Fruit fly (Drosophila melanogaster): ENCODE measurements around the gene Cpr35B.

Cpr35B gene

DNA sequence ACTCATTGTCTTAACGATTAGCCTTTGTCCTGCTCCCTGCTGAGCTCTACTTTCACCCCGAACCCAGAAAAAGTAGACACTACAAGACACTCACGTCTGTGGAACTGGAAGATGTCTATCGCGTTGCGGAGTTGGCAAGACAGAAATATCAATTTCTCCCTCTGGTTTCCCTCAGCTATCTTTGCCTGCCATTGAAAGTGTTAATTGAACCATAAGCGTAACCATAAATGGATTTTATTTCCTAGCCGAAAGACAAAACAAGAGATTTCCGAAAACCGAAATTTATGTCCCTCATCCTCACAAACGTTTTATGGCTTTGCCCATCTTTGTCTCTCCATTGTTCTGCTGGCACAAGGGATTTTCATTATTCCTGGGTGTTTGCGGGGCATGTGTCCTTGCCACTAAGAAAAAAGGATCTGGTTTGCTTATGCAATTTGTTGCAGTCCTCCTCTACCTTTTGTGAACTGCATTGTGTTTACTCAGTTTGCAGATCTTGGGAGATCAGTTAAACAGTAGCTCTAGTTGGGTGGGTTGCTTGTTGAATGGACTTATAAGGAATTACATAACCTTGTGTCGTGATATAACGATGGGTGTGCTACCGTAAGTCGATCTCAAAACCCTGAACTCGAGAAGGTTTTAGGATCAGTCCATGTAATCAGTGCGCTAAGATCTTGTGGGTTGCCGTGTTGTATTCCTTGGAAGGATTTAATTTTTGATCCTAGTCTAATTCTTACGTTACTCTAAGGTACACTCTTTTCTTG, 11.1 kb upstream of the Cpr35B start:
- TF ChIP-seq CTCF (optimal IDR thresholded peaks at IDR 0.05) (no peak), CG8478 (optimal IDR thresholded peaks at IDR 0.05) (no peak)

dm6 chr2L:14434475-14434874, 9.5 kb upstream of the Cpr35B start:
- TF ChIP-seq CTCF (optimal IDR thresholded peaks at IDR 0.05) (no peak), CG8478 (optimal IDR thresholded peaks at IDR 0.05) (no peak)

- no peak for TF ChIP-seq CG8478 (optimal IDR thresholded peaks at IDR 0.05)
- TF ChIP-seq CTCF (optimal IDR thresholded peaks at IDR 0.05), result no peak
Measured at dm6 chr2L:14432410-14433340, 7.7 kb upstream of the Cpr35B start.

DNA sequence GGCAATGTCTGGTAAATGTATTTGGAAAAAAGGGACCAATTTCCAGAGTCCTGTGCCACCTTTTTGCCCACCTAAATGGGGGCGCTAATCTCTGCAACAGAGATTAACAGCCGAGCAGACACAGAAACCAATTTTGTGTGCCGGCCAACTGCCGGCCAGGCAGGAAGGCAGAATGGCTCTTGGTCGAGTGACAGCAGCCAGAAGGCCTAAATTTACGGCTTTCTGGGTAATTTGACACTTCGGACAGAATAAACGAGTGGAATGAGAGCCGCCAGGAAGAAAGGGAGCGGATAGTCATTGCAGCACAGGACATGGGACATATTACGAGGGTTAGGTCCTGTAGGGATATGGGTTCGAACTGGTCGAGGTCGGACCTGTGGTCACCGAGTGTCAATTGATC, 6.4 kb upstream of the Cpr35B start:
- TF ChIP-seq CG8478 (optimal IDR thresholded peaks at IDR 0.05) (no peak), CTCF (optimal IDR thresholded peaks at IDR 0.05) (no peak)

dm6 chr2L:14430138-14430815, 5.3 kb upstream of the Cpr35B start:
- TF ChIP-seq CG8478 (optimal IDR thresholded peaks at IDR 0.05) (no peak), CTCF (optimal IDR thresholded peaks at IDR 0.05) (no peak)

dm6 chr2L:14422029-14422831, 2.8 kb downstream of the Cpr35B start:
- no peak for TF ChIP-seq CG8478 (optimal IDR thresholded peaks at IDR 0.05)
- no peak for TF ChIP-seq CTCF (optimal IDR thresholded peaks at IDR 0.05)

- TF ChIP-seq CTCF (optimal IDR thresholded peaks at IDR 0.05), result no peak
- no peak for TF ChIP-seq CG8478 (optimal IDR thresholded peaks at IDR 0.05)
Measured at dm6 chr2L:14417231-14417630, 7.8 kb downstream of the Cpr35B start, which contains the start of gene Pburs. Pburs (minus strand) TSS chr2L:14417331.

dm6 chr2L:14414291-14414893, 10.6 kb downstream of the Cpr35B start:
- TF ChIP-seq CTCF (optimal IDR thresholded peaks at IDR 0.05) (no peak), CG8478 (optimal IDR thresholded peaks at IDR 0.05) (no peak)

dm6 chr2L:14413408-14413807, 11.6 kb downstream of the Cpr35B start:
- no peak for TF ChIP-seq CG8478 (optimal IDR thresholded peaks at IDR 0.05)
- TF ChIP-seq CTCF (optimal IDR thresholded peaks at IDR 0.05), result no peak

DNA sequence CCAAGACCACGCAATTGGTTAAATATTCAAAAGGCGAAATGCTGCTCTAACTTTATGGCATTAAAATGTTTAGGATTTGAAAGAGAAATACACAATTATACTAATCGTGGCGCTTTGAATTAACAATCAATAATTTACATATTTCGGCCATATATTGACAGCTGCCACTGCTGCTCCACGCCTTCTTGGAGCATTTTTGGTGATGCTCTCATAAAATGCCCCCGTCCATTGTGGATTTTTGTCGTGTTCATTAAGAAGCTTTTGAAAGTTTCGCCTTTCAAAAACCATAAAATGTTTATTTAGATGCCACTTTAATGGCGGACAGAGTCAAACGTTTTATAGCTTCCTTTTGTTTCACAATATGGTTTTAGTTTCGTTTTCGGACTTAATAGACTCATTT, 13.9 kb downstream of the Cpr35B start:
- no peak for TF ChIP-seq CG8478 (optimal IDR thresholded peaks at IDR 0.05)
- no peak for TF ChIP-seq CTCF (optimal IDR thresholded peaks at IDR 0.05)

DNA sequence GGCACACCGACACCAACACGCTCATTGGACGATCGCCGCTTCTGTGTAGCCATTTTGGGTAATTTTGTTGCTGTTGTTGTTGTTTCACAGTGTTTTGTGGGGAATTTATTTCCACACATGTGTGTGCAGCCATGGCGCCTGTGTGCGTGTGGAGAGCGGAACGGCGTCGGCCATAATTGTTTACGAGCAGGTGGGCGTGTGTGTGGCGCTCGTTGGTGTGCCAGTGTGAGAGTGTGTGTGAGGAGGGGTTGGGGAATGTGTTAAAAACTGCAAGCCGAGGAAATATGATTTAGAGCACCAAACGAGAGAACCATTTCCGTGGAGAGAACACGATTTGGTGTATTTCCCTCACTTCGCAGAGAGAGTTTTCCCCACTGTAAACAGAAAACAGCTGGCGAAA, 14.7 kb downstream of the Cpr35B start:
- no peak for TF ChIP-seq CTCF (optimal IDR thresholded peaks at IDR 0.05)
- TF ChIP-seq CG8478 (optimal IDR thresholded peaks at IDR 0.05), result no peak

DNA sequence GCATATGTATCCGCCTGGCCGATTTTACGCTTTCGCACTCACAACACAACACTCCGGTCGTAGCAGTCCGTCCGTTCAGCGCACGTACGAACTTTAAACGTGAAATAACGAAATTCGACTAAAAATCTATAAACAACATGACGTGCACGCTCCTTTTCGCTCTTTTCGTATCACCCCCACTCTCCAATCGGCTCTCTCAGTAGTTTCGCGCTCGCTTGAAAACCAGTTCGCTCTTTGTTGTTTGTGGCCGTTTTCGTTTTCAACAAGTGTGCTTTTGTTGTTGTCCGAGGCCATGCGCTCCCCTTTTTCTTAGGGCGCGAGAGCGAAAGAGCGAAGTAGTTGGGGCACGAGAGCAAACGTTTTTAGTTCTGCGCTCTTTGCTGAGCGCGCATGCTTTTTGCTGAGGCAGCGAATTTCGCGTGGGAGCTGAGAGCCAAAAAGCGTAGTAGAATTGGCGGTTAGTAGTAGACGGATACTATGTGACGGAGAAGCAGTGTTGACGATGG, 15.5 kb downstream of the Cpr35B start, which contains the start of gene elB:
TSS of gene elB (minus strand) at position 122 of the 506 bp plus-strand sequence.
- TF ChIP-seq CTCF (optimal IDR thresholded peaks at IDR 0.05) (no peak), CG8478 (optimal IDR thresholded peaks at IDR 0.05) (no peak)

DNA sequence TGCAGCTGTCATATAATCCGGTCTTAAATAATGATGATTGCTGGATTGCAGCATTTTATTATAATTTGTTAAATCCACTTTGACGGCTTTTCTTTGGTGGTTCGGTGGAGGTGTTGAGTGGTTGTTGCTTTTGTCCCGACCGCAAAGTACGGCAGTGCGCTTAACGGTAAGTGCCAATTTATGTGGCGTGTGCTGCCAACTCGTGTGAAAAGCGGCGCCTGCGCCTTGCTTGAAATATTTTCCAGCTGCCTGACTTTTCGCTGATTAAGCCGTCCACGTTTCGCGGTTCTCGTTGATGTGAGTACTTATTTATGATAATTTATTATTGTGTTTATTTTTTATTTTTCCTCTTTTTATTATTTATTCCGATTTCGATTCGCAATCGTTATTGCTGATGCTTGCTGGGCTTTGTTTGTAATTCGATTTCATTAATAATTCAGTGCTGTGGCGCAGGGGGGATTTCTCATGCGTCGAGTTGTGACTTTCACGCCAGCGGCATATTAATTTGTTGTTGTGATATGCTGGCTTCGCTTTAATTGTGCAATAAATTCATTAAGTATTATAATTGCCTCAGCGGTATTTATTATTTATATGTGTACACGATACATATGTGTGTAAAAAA, 16.5 kb downstream of the Cpr35B start:
- TF ChIP-seq CG8478 (optimal IDR thresholded peaks at IDR 0.05), result no peak
- TF ChIP-seq CTCF (optimal IDR thresholded peaks at IDR 0.05), result no peak
